Fruit fly (Drosophila melanogaster) whole organism, embryonic: ENCODE measurements around the gene NaPi-III.

Source experiments
- Abd-B ChIP-seq: fragments of 200-800 bp; sonication (Bioruptor generic); optimal IDR thresholded peaks from 2 replicates; lab custom pipeline; 2018; ENCODE audit warnings: missing biosample characterization, mild to moderate bottlenecking, missing genetic modification characterization, moderate library complexity
- Blimp-1 ChIP-seq: fragments of 200-800 bp; sonication (Bioruptor generic); optimal IDR thresholded peaks from 3 replicates; lab custom pipeline; 2018; ENCODE audit warnings: missing biosample characterization, missing genetic modification characterization, mild to moderate bottlenecking, moderate library complexity, missing genetic modification reagents
- CG1024 ChIP-seq: fragments of 200-800 bp; sonication (Bioruptor generic); IDR thresholded peaks from 2 replicates; pipeline ENCODE4 v1.3.6; 2022; ENCODE audit warnings: missing biosample characterization, missing genetic modification characterization
- CG10431 ChIP-seq: fragments of 200-800 bp; sonication (Bioruptor generic); optimal IDR thresholded peaks from 3 replicates; lab custom pipeline; 2018; ENCODE audit warnings: missing biosample characterization, mild to moderate bottlenecking, missing genetic modification characterization
- CG10654 ChIP-seq: fragments of 200-800 bp; sonication (Bioruptor generic); optimal IDR thresholded peaks from 2 replicates; lab custom pipeline; 2016; ENCODE audit warnings: missing biosample characterization, missing genetic modification characterization
- CG11723 ChIP-seq: fragments of 200-800 bp; sonication (Bioruptor generic); optimal IDR thresholded peaks from 2 replicates; lab custom pipeline; 2017; ENCODE audit warnings: missing biosample characterization, mild to moderate bottlenecking, missing genetic modification characterization
- CG13123 ChIP-seq: fragments of 200-800 bp; sonication (Bioruptor generic); optimal IDR thresholded peaks from 2 replicates; lab custom pipeline; 2016; ENCODE audit warnings: missing biosample characterization, missing genetic modification characterization
- CG13296 ChIP-seq: fragments of 200-800 bp; sonication (Bioruptor generic); optimal IDR thresholded peaks from 3 replicates; lab custom pipeline; 2018; ENCODE audit warnings: missing biosample characterization, mild to moderate bottlenecking, missing genetic modification characterization
- CG13424 ChIP-seq: fragments of 200-800 bp; sonication (Bioruptor generic); optimal IDR thresholded peaks from 2 replicates; lab custom pipeline; 2019; ENCODE audit warnings: missing biosample characterization, mild to moderate bottlenecking, missing genetic modification characterization, moderate library complexity
- CG15073 ChIP-seq: fragments of 200-800 bp; sonication (Bioruptor generic); optimal IDR thresholded peaks from 2 replicates; lab custom pipeline; 2016; ENCODE audit warnings: missing biosample characterization, missing genetic modification characterization
- CG1647 ChIP-seq: fragments of 200-800 bp; sonication (Bioruptor generic); optimal IDR thresholded peaks from 3 replicates; lab custom pipeline; 2016; ENCODE audit warnings: missing biosample characterization, missing genetic modification characterization
- CG16813 ChIP-seq: fragments of 200-800 bp; sonication (Bioruptor generic); IDR thresholded peaks from 3 replicates; pipeline ENCODE4 v1.3.6; 2022; ENCODE audit warnings: missing biosample characterization, missing genetic modification characterization; ENCODE audit not compliant: partially characterized antibody
- CG17361 ChIP-seq: fragments of 200-800 bp; sonication (Bioruptor generic); IDR thresholded peaks from 3 replicates; pipeline ENCODE4 v1.3.6; 2022; ENCODE audit warnings: missing biosample characterization, missing genetic modification characterization
- CG17385 ChIP-seq: fragments of 200-800 bp; sonication (Bioruptor generic); optimal IDR thresholded peaks from 3 replicates; lab custom pipeline; 2018; ENCODE audit warnings: missing biosample characterization, mild to moderate bottlenecking, missing genetic modification characterization
- CG17612 ChIP-seq: fragments of 200-800 bp; sonication (Bioruptor generic); IDR thresholded peaks from 2 replicates; pipeline ENCODE4 v1.3.6; 2022; ENCODE audit warnings: missing biosample characterization, missing genetic modification characterization
- CG18476 ChIP-seq: fragments of 200-800 bp; sonication (Bioruptor generic); optimal IDR thresholded peaks from 2 replicates; lab custom pipeline; 2016; ENCODE audit warnings: missing biosample characterization, mild to moderate bottlenecking, missing genetic modification characterization
- CG3726 ChIP-seq: fragments of 200-800 bp; sonication (Bioruptor generic); IDR thresholded peaks from 3 replicates; pipeline ENCODE4, ENCODE4 v1.3.6; 2022; ENCODE audit warnings: missing biosample characterization, missing genetic modification characterization
- CG42726 ChIP-seq: fragments of 200-800 bp; sonication (Bioruptor generic); IDR thresholded peaks from 2 replicates; pipeline ENCODE4 v1.3.6; 2022; ENCODE audit warnings: missing biosample characterization, missing genetic modification characterization; ENCODE audit not compliant: partially characterized antibody
- CG4328 ChIP-seq: fragments of 200-800 bp; sonication (Bioruptor generic); optimal IDR thresholded peaks from 3 replicates; lab custom pipeline; 2017; ENCODE audit warnings: missing biosample characterization, missing genetic modification reagents, missing genetic modification characterization
- CG4360 ChIP-seq: fragments of 200-800 bp; sonication (Bioruptor generic); IDR thresholded peaks from 2 replicates; pipeline ENCODE4 v1.3.6; 2022; ENCODE audit warnings: missing biosample characterization, missing genetic modification characterization
- CG4730 ChIP-seq: fragments of 200-800 bp; sonication (Bioruptor generic); IDR thresholded peaks from 2 replicates; pipeline ENCODE4 v1.3.6; 2022; ENCODE audit warnings: missing biosample characterization, missing genetic modification characterization
- CG6654 ChIP-seq: fragments of 200-800 bp; sonication (Bioruptor generic); optimal IDR thresholded peaks from 2 replicates; lab custom pipeline; 2017; ENCODE audit warnings: missing biosample characterization, mild to moderate bottlenecking, missing genetic modification characterization
- CG7963 ChIP-seq: fragments of 200-800 bp; sonication (Bioruptor generic); IDR thresholded peaks from 3 replicates; pipeline ENCODE4 v1.3.6; 2022; ENCODE audit warnings: missing biosample characterization, missing genetic modification characterization; ENCODE audit not compliant: partially characterized antibody
- CG7987 ChIP-seq: fragments of 200-800 bp; sonication (Bioruptor generic); optimal IDR thresholded peaks from 2 replicates; lab custom pipeline; 2018; ENCODE audit warnings: missing biosample characterization, mild to moderate bottlenecking, missing genetic modification characterization, moderate library complexity
- CG9215 ChIP-seq: fragments of 200-800 bp; sonication (Bioruptor generic); IDR thresholded peaks from 2 replicates; pipeline ENCODE4 v1.3.6; 2022; ENCODE audit warnings: missing biosample characterization, missing genetic modification characterization
- CG9817 ChIP-seq: fragments of 200-800 bp; sonication (Bioruptor generic); optimal IDR thresholded peaks from 2 replicates; lab custom pipeline; 2018; ENCODE audit warnings: missing biosample characterization, mild to moderate bottlenecking, missing genetic modification characterization, moderate library complexity
- Deaf1 ChIP-seq: fragments of 200-800 bp; optimal IDR thresholded peaks from 3 replicates; lab custom pipeline; 2019; ENCODE audit warnings: missing biosample characterization, mild to moderate bottlenecking, missing genetic modification characterization, moderate library complexity
- Dref ChIP-seq: fragments of 200-800 bp; sonication (Bioruptor generic); IDR thresholded peaks from 2 replicates; pipeline ENCODE4 v1.3.6; 2022; ENCODE audit warnings: missing biosample characterization, missing genetic modification characterization
- ERR ChIP-seq: fragments of 200-800 bp; sonication (Bioruptor generic); optimal IDR thresholded peaks from 2 replicates; lab custom pipeline; 2016; ENCODE audit warnings: missing biosample characterization, missing genetic modification characterization
- Fer3 ChIP-seq: fragments of 200-800 bp; sonication (Bioruptor generic); optimal IDR thresholded peaks from 2 replicates; lab custom pipeline; 2018; ENCODE audit warnings: missing biosample characterization, mild to moderate bottlenecking, missing genetic modification characterization, moderate library complexity
- H2.0 ChIP-seq: fragments of 200-800 bp; sonication (Bioruptor generic); IDR thresholded peaks from 2 replicates; pipeline ENCODE4 v1.3.6; 2022; ENCODE audit warnings: missing biosample characterization, missing genetic modification characterization
- Hand ChIP-seq: fragments of 200-800 bp; sonication (Bioruptor generic); optimal IDR thresholded peaks from 2 replicates; lab custom pipeline; 2017; ENCODE audit warnings: mild to moderate bottlenecking, missing biosample characterization, missing genetic modification reagents, missing genetic modification characterization
- Jarid2 ChIP-seq: fragments of 200-800 bp; sonication (Bioruptor generic); optimal IDR thresholded peaks from 3 replicates; lab custom pipeline; 2017; ENCODE audit warnings: mild to moderate bottlenecking, missing biosample characterization, missing genetic modification reagents, missing genetic modification characterization
- Mrtf ChIP-seq: fragments of 200-800 bp; sonication (Bioruptor generic); IDR thresholded peaks from 3 replicates; pipeline ENCODE4 v1.3.6; 2022; ENCODE audit warnings: missing biosample characterization, missing genetic modification characterization
- Sox100B ChIP-seq: fragments of 200-800 bp; sonication (Bioruptor generic); optimal IDR thresholded peaks from 3 replicates; lab custom pipeline; 2018; ENCODE audit warnings: missing biosample characterization, mild to moderate bottlenecking, missing genetic modification characterization
- ase ChIP-seq: fragments of 200-800 bp; sonication (Bioruptor generic); IDR thresholded peaks from 3 replicates; pipeline ENCODE4 v1.3.6; 2022; ENCODE audit warnings: missing biosample characterization, missing genetic modification characterization
- btn ChIP-seq: fragments of 200-800 bp; sonication (Bioruptor generic); optimal IDR thresholded peaks from 2 replicates; lab custom pipeline; 2016; ENCODE audit warnings: missing biosample characterization, missing genetic modification characterization
- cato ChIP-seq: fragments of 200-800 bp; sonication (Bioruptor generic); optimal IDR thresholded peaks from 2 replicates; lab custom pipeline; 2016; ENCODE audit warnings: missing biosample characterization, missing genetic modification characterization, borderline replicate concordance
- cg ChIP-seq: fragments of 200-800 bp; sonication (Bioruptor generic); optimal IDR thresholded peaks from 3 replicates; lab custom pipeline; 2019; ENCODE audit warnings: missing biosample characterization, mild to moderate bottlenecking, missing genetic modification characterization, moderate library complexity
- da ChIP-seq: fragments of 200-800 bp; sonication (Bioruptor generic); optimal IDR thresholded peaks from 2 replicates; lab custom pipeline; 2016; ENCODE audit warnings: missing biosample characterization, missing genetic modification characterization
- esg ChIP-seq: fragments of 200-800 bp; sonication (Bioruptor generic); conservative IDR thresholded peaks from 2 replicates; pipeline ENCODE4 v1.3.6; 2022; ENCODE audit warnings: missing biosample characterization, missing genetic modification characterization
- eve ChIP-seq, 2 experiments: fragments of >200 bp; optimal IDR thresholded peaks; 2 replicates each; lab custom pipeline; 2017; ENCODE audit warnings: missing biosample characterization in 2 of 2, missing genetic modification characterization in 2 of 2
- slp2 ChIP-seq: fragments of 200-800 bp; sonication (Bioruptor generic); optimal IDR thresholded peaks from 2 replicates; lab custom pipeline; 2016; ENCODE audit warnings: missing biosample characterization, missing genetic modification characterization
- sna ChIP-seq: fragments of 200-800 bp; sonication (Bioruptor generic); IDR thresholded peaks from 2 replicates; pipeline ENCODE4 v1.3.6; 2022; ENCODE audit warnings: missing biosample characterization, missing genetic modification characterization; ENCODE audit not compliant: partially characterized antibody
- stc ChIP-seq: fragments of 200-800 bp; sonication (Bioruptor generic); IDR thresholded peaks from 2 replicates; pipeline ENCODE4 v1.3.6; 2022; ENCODE audit warnings: missing biosample characterization, missing genetic modification characterization
- sug ChIP-seq: fragments of 200-800 bp; optimal IDR thresholded peaks from 2 replicates; lab custom pipeline; 2019; ENCODE audit warnings: missing biosample characterization, mild to moderate bottlenecking, missing genetic modification characterization, moderate library complexity
- tin ChIP-seq: fragments of 200-800 bp; sonication (Bioruptor generic); optimal IDR thresholded peaks from 3 replicates; lab custom pipeline; 2016; ENCODE audit warnings: missing biosample characterization, missing genetic modification characterization
- usp ChIP-seq: fragments of >200 bp; optimal IDR thresholded peaks from 2 replicates; lab custom pipeline; 2017; ENCODE audit warnings: missing biosample characterization, missing genetic modification characterization
- yki ChIP-seq: fragments of >200 bp; optimal IDR thresholded peaks from 3 replicates; lab custom pipeline; 2018
- zfh1 ChIP-seq: fragments of 200-800 bp; sonication (Bioruptor generic); IDR thresholded peaks from 3 replicates; pipeline ENCODE4 v1.3.6; 2022; ENCODE audit warnings: missing biosample characterization, missing genetic modification characterization

The NaPi-III gene

DNA sequence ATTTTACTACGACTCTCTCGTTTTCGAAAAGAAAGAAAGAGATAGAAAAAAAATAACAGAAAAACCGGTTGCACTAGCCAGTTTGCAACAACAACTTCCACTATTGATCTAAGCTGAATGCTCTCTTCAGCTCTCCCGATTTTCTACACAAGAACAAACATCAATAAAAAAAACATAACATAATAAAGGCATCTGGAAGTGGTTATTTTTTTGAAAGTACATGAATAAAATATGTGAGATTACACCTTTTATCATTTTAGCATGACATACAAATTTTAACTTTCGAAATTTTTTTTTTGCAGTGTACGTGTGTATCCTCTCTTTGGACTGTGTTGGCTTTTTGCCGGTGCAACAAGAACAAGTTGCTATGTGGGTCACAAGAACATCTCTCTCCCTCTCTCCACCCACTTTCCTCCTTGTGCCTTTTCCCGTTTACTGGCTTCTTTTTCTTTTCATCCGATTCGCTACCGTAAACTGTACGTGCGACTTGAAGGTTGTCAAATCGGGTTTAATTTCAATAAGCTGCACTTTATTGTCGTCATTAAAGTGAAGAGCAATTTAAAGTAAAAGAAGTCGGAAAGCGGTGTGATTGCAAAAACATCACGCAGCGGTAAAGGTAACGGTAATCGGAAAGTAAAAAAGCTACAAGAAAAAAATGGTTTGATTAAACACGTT is 38.5 kb upstream of the NaPi-III start (continued):
- TF ChIP-seq CG42726 (GFP tag; lab: Robert Waterston, UW) (no peak), CG11723 (GFP tag; lab: Kevin White, UChicago) (peak; percentile 94), eve (GFP tag; optimal IDR thresholded peaks at IDR 0.05; lab: Kevin White, UChicago) (peak in 1 of 2 experiments; percentile 72), CG7963 (no peak), btn (GFP tag; lab: Kevin White, UChicago) (peak; percentile 96), CG10431 (GFP tag; lab: Kevin White, UChicago) (peak; percentile 89), esg (GFP tag; lab: Robert Waterston, UW) (peak; percentile 93), H2.0 (GFP tag; lab: Robert Waterston, UW) (peak; percentile 97), stc (GFP tag; lab: Robert Waterston, UW) (peak; percentile 95), CG13424 (tag; lab: Kevin White, UChicago) (peak; percentile 97), CG17361 (GFP tag; lab: Robert Waterston, UW) (peak; percentile 97), CG9817 (tag; lab: Kevin White, UChicago) (peak; percentile 77), ERR (GFP tag; lab: Kevin White, UChicago) (peak; percentile 87), CG4360 (GFP tag; lab: Robert Waterston, UW) (peak; percentile 86), CG1024 (GFP tag; lab: Robert Waterston, UW) (peak; percentile 94), CG13123 (GFP tag; lab: Kevin White, UChicago) (peak; percentile 92), CG6654 (peak; percentile 78), Deaf1 (no peak), Hand (GFP tag; lab: Kevin White, UChicago) (peak; percentile 85), CG1647 (GFP tag; lab: Kevin White, UChicago) (peak; percentile 91), Sox100B (GFP tag; lab: Kevin White, UChicago) (peak; percentile 96), CG4730 (GFP tag; lab: Robert Waterston, UW) (peak; percentile 94), CG3726 (GFP tag; lab: Robert Waterston, UW) (peak; percentile 96), Dref (GFP tag; lab: Robert Waterston, UW) (no peak), CG16813 (GFP tag; lab: Robert Waterston, UW) (no peak), CG7987 (GFP tag; lab: Kevin White, UChicago) (peak; percentile 86), CG15073 (GFP tag; lab: Kevin White, UChicago) (peak; percentile 78), CG18476 (peak; percentile 95), Fer3 (tag; lab: Kevin White, UChicago) (peak; percentile 91), CG13296 (GFP tag; lab: Kevin White, UChicago) (peak; percentile 94), cato (GFP tag; lab: Kevin White, UChicago) (peak; percentile 95), sna (GFP tag; lab: Robert Waterston, UW) (no peak), CG9215 (GFP tag; lab: Robert Waterston, UW) (peak; percentile 78), Blimp-1 (GFP tag; lab: Kevin White, UChicago) (peak; percentile 95), CG4328 (GFP tag; lab: Kevin White, UChicago) (peak; percentile 82), Jarid2 (GFP tag; lab: Kevin White, UChicago) (peak; percentile 83), CG17385 (peak; percentile 95), ase (peak; percentile 95), usp (GFP tag; lab: Kevin White, UChicago) (no peak), cg (peak; percentile 23), CG17612 (GFP tag; lab: Robert Waterston, UW) (peak; percentile 82), CG10654 (GFP tag; lab: Kevin White, UChicago) (peak; percentile 92), yki (no peak), slp2 (GFP tag; lab: Kevin White, UChicago) (peak; percentile 96), tin (GFP tag; lab: Kevin White, UChicago) (peak; percentile 97), da (GFP tag; lab: Kevin White, UChicago) (peak; percentile 93), sug (tag; lab: Kevin White, UChicago) (peak; percentile 75), Abd-B (GFP tag; lab: Kevin White, UChicago) (peak; percentile 95), Mrtf (GFP tag; lab: Robert Waterston, UW) (peak; percentile 93), zfh1 (GFP tag; lab: Robert Waterston, UW) (peak; percentile 98)
